Fruit fly (Drosophila melanogaster) whole organism, embryonic: ENCODE results near the gene CG13127.

Source experiments
- Atf-2 ChIP-seq: fragments of 200-800 bp; sonication (Bioruptor generic); optimal IDR thresholded peaks from 2 replicates; lab custom pipeline; 2016; ENCODE audit warnings: missing biosample characterization, missing genetic modification characterization
- Blimp-1 ChIP-seq: fragments of 200-800 bp; sonication (Bioruptor generic); optimal IDR thresholded peaks from 3 replicates; lab custom pipeline; 2018; ENCODE audit warnings: missing biosample characterization, missing genetic modification characterization, mild to moderate bottlenecking, moderate library complexity, missing genetic modification reagents
- BtbVII ChIP-seq: fragments of 200-800 bp; sonication (Bioruptor generic); optimal IDR thresholded peaks from 3 replicates; lab custom pipeline; 2017; ENCODE audit warnings: missing biosample characterization, mild to moderate bottlenecking, missing genetic modification characterization
- CG11695 ChIP-seq: fragments of 200-800 bp; sonication (Bioruptor generic); IDR thresholded peaks from 3 replicates; pipeline ENCODE4 v1.3.6; 2022; ENCODE audit warnings: missing biosample characterization, missing genetic modification characterization
- CG13424 ChIP-seq: fragments of 200-800 bp; sonication (Bioruptor generic); optimal IDR thresholded peaks from 2 replicates; lab custom pipeline; 2019; ENCODE audit warnings: missing biosample characterization, mild to moderate bottlenecking, missing genetic modification characterization, moderate library complexity
- CG13624 ChIP-seq: fragments of 200-800 bp; sonication (Bioruptor generic); optimal IDR thresholded peaks from 2 replicates; lab custom pipeline; 2016; ENCODE audit warnings: missing biosample characterization, missing genetic modification characterization
- CG15073 ChIP-seq: fragments of 200-800 bp; sonication (Bioruptor generic); optimal IDR thresholded peaks from 2 replicates; lab custom pipeline; 2016; ENCODE audit warnings: missing biosample characterization, missing genetic modification characterization
- CG16815 ChIP-seq: fragments of 200-800 bp; sonication (Bioruptor generic); optimal IDR thresholded peaks from 3 replicates; lab custom pipeline; 2017; ENCODE audit warnings: missing biosample characterization, mild to moderate bottlenecking, missing genetic modification characterization
- CG2120 ChIP-seq: fragments of 200-800 bp; sonication (Bioruptor generic); optimal IDR thresholded peaks from 3 replicates; lab custom pipeline; 2016; ENCODE audit warnings: missing biosample characterization, missing genetic modification characterization
- CG4328 ChIP-seq: fragments of 200-800 bp; sonication (Bioruptor generic); optimal IDR thresholded peaks from 3 replicates; lab custom pipeline; 2017; ENCODE audit warnings: missing biosample characterization, missing genetic modification reagents, missing genetic modification characterization
- CG4404 ChIP-seq: fragments of 200-800 bp; sonication (Bioruptor generic); IDR thresholded peaks from 2 replicates; pipeline ENCODE4 v1.3.6; 2022; ENCODE audit warnings: missing biosample characterization, missing genetic modification characterization
- CG6654 ChIP-seq: fragments of 200-800 bp; sonication (Bioruptor generic); optimal IDR thresholded peaks from 2 replicates; lab custom pipeline; 2017; ENCODE audit warnings: missing biosample characterization, mild to moderate bottlenecking, missing genetic modification characterization
- CG8944 ChIP-seq: fragments of 200-800 bp; sonication (Bioruptor generic); optimal IDR thresholded peaks from 3 replicates; lab custom pipeline; 2016; ENCODE audit warnings: missing biosample characterization, missing genetic modification characterization
- CkIIα-i1 ChIP-seq: fragments of 200-800 bp; sonication (Bioruptor generic); IDR thresholded peaks from 2 replicates; pipeline ENCODE4 v1.3.6; 2022; ENCODE audit warnings: missing biosample characterization, missing genetic modification characterization
- CoRest ChIP-seq: fragments of 200-800 bp; sonication (Bioruptor generic); optimal IDR thresholded peaks from 3 replicates; lab custom pipeline; 2018; ENCODE audit warnings: missing biosample characterization, mild to moderate bottlenecking, missing genetic modification characterization, moderate library complexity
- Dfd ChIP-seq, 2 experiments: fragments of >200 bp; optimal IDR thresholded peaks; 2 replicates each; lab custom pipeline; 2017; ENCODE audit warnings: missing biosample characterization in 2 of 2, missing genetic modification characterization in 2 of 2
- Dref ChIP-seq: fragments of 200-800 bp; sonication (Bioruptor generic); IDR thresholded peaks from 2 replicates; pipeline ENCODE4 v1.3.6; 2022; ENCODE audit warnings: missing biosample characterization, missing genetic modification characterization
- Fer2 ChIP-seq: fragments of 200-800 bp; sonication (Bioruptor generic); optimal IDR thresholded peaks from 2 replicates; lab custom pipeline; 2018; ENCODE audit warnings: missing biosample characterization, mild to moderate bottlenecking, missing genetic modification characterization, moderate library complexity
- HHEX ChIP-seq: fragments of 200-800 bp; sonication (Bioruptor generic); optimal IDR thresholded peaks from 3 replicates; lab custom pipeline; 2017; ENCODE audit warnings: missing biosample characterization, mild to moderate bottlenecking, missing genetic modification characterization, missing genetic modification reagents
- HLH54F ChIP-seq: fragments of 200-800 bp; sonication (Bioruptor generic); optimal IDR thresholded peaks from 3 replicates; lab custom pipeline; 2016; ENCODE audit warnings: missing biosample characterization, missing genetic modification characterization
- Med ChIP-seq: fragments of 200-800 bp; sonication (Bioruptor generic); peaks from one replicate; lab custom pipeline; 2016; ENCODE audit warnings: missing biosample characterization, missing genetic modification characterization, mild to moderate bottlenecking, inconsistent platforms, moderate library complexity
- Meics ChIP-seq: fragments of 200-800 bp; sonication (Bioruptor generic); optimal IDR thresholded peaks from 2 replicates; lab custom pipeline; 2017; ENCODE audit warnings: missing biosample characterization, mild to moderate bottlenecking, missing genetic modification characterization
- Oli ChIP-seq: fragments of 200-800 bp; sonication (Bioruptor generic); optimal IDR thresholded peaks from 2 replicates; lab custom pipeline; 2018; ENCODE audit warnings: missing biosample characterization, mild to moderate bottlenecking, missing genetic modification characterization, moderate library complexity
- Ravus ChIP-seq: fragments of 200-800 bp; sonication (Bioruptor generic); IDR thresholded peaks from 2 replicates; pipeline ENCODE4 v1.3.6; 2022; ENCODE audit warnings: missing biosample characterization, missing genetic modification characterization
- Six4 ChIP-seq: fragments of 200-800 bp; sonication (Bioruptor generic); optimal IDR thresholded peaks from 2 replicates; lab custom pipeline; 2016; ENCODE audit warnings: missing biosample characterization, missing genetic modification characterization
- Ssrp ChIP-seq: fragments of 200-800 bp; sonication (Bioruptor generic); optimal IDR thresholded peaks from 2 replicates; lab custom pipeline; 2018; ENCODE audit warnings: missing biosample characterization, mild to moderate bottlenecking, missing genetic modification characterization, moderate library complexity
- TFAM ChIP-seq: fragments of 200-800 bp; sonication (Bioruptor generic); optimal IDR thresholded peaks from 2 replicates; lab custom pipeline; 2017; ENCODE audit warnings: missing biosample characterization, missing genetic modification characterization, inconsistent platforms
- Xbp1 ChIP-seq: fragments of 200-800 bp; sonication (Bioruptor generic); optimal IDR thresholded peaks from 3 replicates; lab custom pipeline; 2016; ENCODE audit warnings: missing biosample characterization, mild to moderate bottlenecking, missing genetic modification characterization
- ara ChIP-seq: fragments of 200-800 bp; sonication (Bioruptor generic); IDR thresholded peaks from 2 replicates; pipeline ENCODE4 v1.3.6; 2022; ENCODE audit warnings: missing biosample characterization, missing genetic modification characterization
- az2 ChIP-seq: fragments of 200-800 bp; sonication (Bioruptor generic); optimal IDR thresholded peaks from 3 replicates; lab custom pipeline; 2016; ENCODE audit warnings: missing biosample characterization, missing genetic modification characterization
- bcd ChIP-seq: fragments of 200-800 bp; sonication (Bioruptor generic); optimal IDR thresholded peaks from 2 replicates; lab custom pipeline; 2017; ENCODE audit warnings: missing biosample characterization, mild to moderate bottlenecking, missing genetic modification characterization
- bowl ChIP-seq: fragments of 200-800 bp; sonication (Bioruptor generic); IDR thresholded peaks from 2 replicates; pipeline ENCODE4 v1.3.6; 2022; ENCODE audit warnings: missing biosample characterization, missing genetic modification characterization
- chif ChIP-seq, 2 experiments: fragments of 200-800 bp; sonication (Bioruptor generic); optimal IDR thresholded peaks; 3 replicates each; lab custom pipeline; 2016; ENCODE audit warnings: missing biosample characterization in 2 of 2, missing genetic modification characterization in 2 of 2
- corto ChIP-seq: fragments of 200-800 bp; sonication (Bioruptor generic); optimal IDR thresholded peaks from 2 replicates; lab custom pipeline; 2016; ENCODE audit warnings: missing biosample characterization, mild to moderate bottlenecking, missing genetic modification characterization, moderate library complexity
- danr ChIP-seq: fragments of 200-800 bp; sonication (Bioruptor generic); IDR thresholded peaks from 2 replicates; pipeline ENCODE4 v1.3.6; 2022; ENCODE audit warnings: missing biosample characterization, missing genetic modification characterization
- dati ChIP-seq: fragments of 200-800 bp; sonication (Bioruptor generic); IDR thresholded peaks from 2 replicates; pipeline ENCODE4 v1.3.6; 2022; ENCODE audit warnings: missing biosample characterization, missing genetic modification characterization
- dmrt99B ChIP-seq: fragments of 200-800 bp; sonication (Bioruptor generic); optimal IDR thresholded peaks from 2 replicates; lab custom pipeline; 2018; ENCODE audit warnings: missing biosample characterization, mild to moderate bottlenecking, missing genetic modification characterization, moderate library complexity
- gem ChIP-seq: fragments of 200-800 bp; sonication (Bioruptor generic); optimal IDR thresholded peaks from 2 replicates; lab custom pipeline; 2019; ENCODE audit warnings: missing biosample characterization, mild to moderate bottlenecking, missing genetic modification characterization, moderate library complexity
- hkb ChIP-seq, 2 experiments: fragments of 200-800 bp in 1 of 2; fragments of >200 bp in 1 of 2; sonication (Bioruptor generic) in 1 of 2; IDR thresholded peaks in 1 of 2; optimal IDR thresholded peaks in 1 of 2; 2 replicates each; pipeline versions ENCODE4 v1.3.6 to Lab custom; 2017 to 2022; ENCODE audit warnings: missing biosample characterization in 1 of 2, missing genetic modification characterization in 1 of 2
- jumu ChIP-seq: fragments of 200-800 bp; sonication (Bioruptor generic); optimal IDR thresholded peaks from 3 replicates; lab custom pipeline; 2016; ENCODE audit warnings: missing biosample characterization, missing genetic modification characterization
- knrl ChIP-seq: fragments of 200-800 bp; sonication (Bioruptor generic); IDR thresholded peaks from 3 replicates; pipeline ENCODE4 v1.3.6; 2022; ENCODE audit warnings: missing biosample characterization, missing genetic modification characterization; ENCODE audit not compliant: partially characterized antibody
- prd ChIP-seq, 3 experiments: fragments of >200 bp in 2 of 3; fragments of 200-800 bp in 1 of 3; sonication (Bioruptor generic) in 1 of 3; optimal IDR thresholded peaks in 2 of 3; IDR thresholded peaks in 1 of 3; 2 replicates in 2 of 3; 3 replicates in 1 of 3; pipeline versions ENCODE4 v1.3.6 to Lab custom; 2017 to 2022; ENCODE audit warnings: missing biosample characterization in 1 of 3, missing genetic modification characterization in 1 of 3
- psq ChIP-seq: fragments of 200-800 bp; sonication (Bioruptor generic); optimal IDR thresholded peaks from 2 replicates; lab custom pipeline; 2017; ENCODE audit warnings: missing biosample characterization, missing genetic modification characterization
- rib ChIP-seq: fragments of 200-800 bp; sonication (Bioruptor generic); IDR thresholded peaks from 2 replicates; pipeline ENCODE4 v1.3.6; 2022; ENCODE audit warnings: missing biosample characterization, missing genetic modification characterization
- sens ChIP-seq: fragments of 200-800 bp; sonication (Bioruptor generic); peaks from one replicate; lab custom pipeline; 2016; ENCODE audit warnings: missing biosample characterization, missing genetic modification characterization
- sens-2 ChIP-seq: fragments of 200-800 bp; sonication (Bioruptor generic); IDR thresholded peaks from 2 replicates; pipeline ENCODE4 v1.3.6; 2022; ENCODE audit warnings: missing biosample characterization, missing genetic modification characterization
- toy ChIP-seq: fragments of 200-800 bp; sonication (Bioruptor generic); IDR thresholded peaks from 2 replicates; pipeline ENCODE4 v1.3.6; 2022; ENCODE audit warnings: missing biosample characterization, missing genetic modification characterization
- trh ChIP-seq: fragments of 200-800 bp; sonication (Bioruptor generic); optimal IDR thresholded peaks from 2 replicates; lab custom pipeline; 2016; ENCODE audit warnings: missing biosample characterization, missing genetic modification characterization

The CG13127 gene

DNA sequence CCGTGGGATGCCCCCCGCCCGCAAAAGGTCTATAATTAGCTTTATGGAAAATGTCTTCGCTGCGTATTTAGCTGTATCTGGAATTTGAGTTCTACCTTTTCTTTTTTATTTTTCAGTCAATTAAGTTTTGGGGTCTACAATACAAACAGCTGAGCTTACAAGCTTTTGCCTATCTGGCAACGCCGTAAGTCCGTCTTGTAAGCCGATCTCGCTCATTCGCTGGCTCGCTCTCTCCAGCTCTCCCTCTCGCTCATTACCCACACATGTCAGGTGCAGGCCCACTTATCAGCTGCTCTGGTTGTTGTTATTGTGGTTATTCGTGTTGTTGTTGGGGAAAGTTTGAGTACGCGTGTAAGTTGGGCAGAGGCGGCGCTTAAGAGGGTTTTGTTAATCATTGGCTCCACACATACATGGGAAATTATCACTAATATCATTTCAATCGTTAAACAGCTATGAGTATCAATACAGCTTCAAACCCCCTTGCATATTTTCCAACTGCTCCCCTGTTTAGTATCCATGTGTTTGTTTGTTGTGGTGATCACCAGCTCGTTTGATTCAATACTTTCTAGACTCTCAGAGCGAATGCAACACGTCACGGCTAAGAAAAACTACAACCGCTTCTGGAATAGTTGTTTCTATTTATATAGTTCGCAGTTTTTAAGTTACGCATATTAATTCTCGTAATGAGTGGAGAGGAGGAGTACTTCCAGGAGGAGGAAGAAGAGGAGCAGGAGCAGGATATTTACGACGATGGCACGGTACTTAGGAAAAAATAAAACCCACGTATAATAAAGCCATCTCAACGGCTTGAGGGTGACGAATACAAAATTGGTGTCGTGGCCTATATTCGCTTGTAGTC, 16.4 kb upstream of the CG13127 start (continued):
- TF ChIP-seq prd (optimal IDR thresholded peaks at IDR 0.05; lab: Kevin White, UChicago) (no peak), prd (GFP tag; IDR thresholded peaks at IDR 0.05; lab: Robert Waterston, UW) (peak; percentile 98), psq (GFP tag; lab: Kevin White, UChicago) (peak; percentile 82), CG4328 (GFP tag; lab: Kevin White, UChicago) (peak; percentile 92), knrl (GFP tag; lab: Robert Waterston, UW) (no peak), az2 (GFP tag; lab: Kevin White, UChicago) (peak; percentile 98), Atf-2 (peak; percentile 97), hkb (optimal IDR thresholded peaks at IDR 0.05; lab: Kevin White, UChicago) (no peak), hkb (GFP tag; IDR thresholded peaks at IDR 0.05; lab: Robert Waterston, UW) (peak; percentile 97), gem (tag; lab: Kevin White, UChicago) (peak; percentile 97), sens (GFP tag; lab: Kevin White, UChicago) (peak; percentile 99), CG13424 (tag; lab: Kevin White, UChicago) (peak; percentile 97), CkIIα-i1 (GFP tag; lab: Robert Waterston, UW) (peak; percentile 88), CG4404 (GFP tag; lab: Robert Waterston, UW) (peak; percentile 94), bowl (peak; percentile 92), Blimp-1 (GFP tag; lab: Kevin White, UChicago) (peak; percentile 93), Xbp1 (GFP tag; lab: Kevin White, UChicago) (peak; percentile 98), corto (GFP tag; lab: Kevin White, UChicago) (peak; percentile 95), CG2120 (peak; percentile 99), Ssrp (tag; lab: Kevin White, UChicago) (peak; percentile 91), CG13624 (GFP tag; lab: Kevin White, UChicago) (peak; percentile 99), Meics (GFP tag; lab: Kevin White, UChicago) (peak; percentile 97), dmrt99B (tag; lab: Kevin White, UChicago) (peak; percentile 96), Oli (tag; lab: Kevin White, UChicago) (peak; percentile 95), jumu (peak; percentile 98), CG16815 (GFP tag; lab: Kevin White, UChicago) (peak; percentile 97), trh (GFP tag; lab: Kevin White, UChicago) (peak; percentile 86), Fer2 (tag; lab: Kevin White, UChicago) (peak; percentile 94), Dref (GFP tag; lab: Robert Waterston, UW) (peak; percentile 48), dati (GFP tag; lab: Robert Waterston, UW) (peak; percentile 89), HLH54F (GFP tag; lab: Kevin White, UChicago) (peak; percentile 98), Dfd (GFP tag; optimal IDR thresholded peaks at IDR 0.05; lab: Kevin White, UChicago) (no peak), chif (GFP tag; optimal IDR thresholded peaks at IDR 0.05; lab: Kevin White, UChicago) (peak; percentile 97 to 98), BtbVII (peak; percentile 95), Med (GFP tag; lab: Kevin White, UChicago) (peak; percentile 100), bcd (peak; percentile 96), Ravus (GFP tag; lab: Robert Waterston, UW) (peak; percentile 92), rib (GFP tag; lab: Robert Waterston, UW) (peak; percentile 98), CG15073 (peak; percentile 62), CoRest (tag; lab: Kevin White, UChicago) (peak; percentile 97), HHEX (GFP tag; lab: Kevin White, UChicago) (peak; percentile 95), sens-2 (peak; percentile 96), CG6654 (GFP tag; lab: Kevin White, UChicago) (peak; percentile 88), toy (GFP tag; lab: Robert Waterston, UW) (peak; percentile 95), danr (GFP tag; lab: Robert Waterston, UW) (peak; percentile 94), ara (GFP tag; lab: Robert Waterston, UW) (peak; percentile 96), TFAM (peak; percentile 74), CG8944 (GFP tag; lab: Kevin White, UChicago) (peak; percentile 98), Six4 (peak; percentile 97), CG11695 (peak; percentile 95)
